Fruit fly (Drosophila melanogaster): ENCODE results near the gene CG7083.

Gene CG7083

dm6 chr3L:8331414-8331813, 9.2 kb upstream of the CG7083 start:
- peak; percentile 80 for TF ChIP-seq CG7372 (GFP tag; IDR thresholded peaks at IDR 0.05)
- TF ChIP-seq CG6813 (GFP tag; optimal IDR thresholded peaks at IDR 0.05) = no peak
- no peak for TF ChIP-seq CG8765 (GFP tag; IDR thresholded peaks at IDR 0.05)
- TF ChIP-seq CG9609 (GFP tag; optimal IDR thresholded peaks at IDR 0.05) = no peak
- TF ChIP-seq tin (GFP tag; optimal IDR thresholded peaks at IDR 0.05) = no peak
- peak; percentile 65 for TF ChIP-seq CG9437 (GFP tag; optimal IDR thresholded peaks at IDR 0.05)
- TF ChIP-seq CG18619 (GFP tag; optimal IDR thresholded peaks at IDR 0.05) = no peak
- no peak for TF ChIP-seq Mrtf (GFP tag; IDR thresholded peaks at IDR 0.05)
- no peak for TF ChIP-seq Fer2 (tag; optimal IDR thresholded peaks at IDR 0.05)
- TF ChIP-seq Bteb2 (GFP tag; optimal IDR thresholded peaks at IDR 0.05) = no peak
- no peak for TF ChIP-seq HLHmδ (GFP tag; optimal IDR thresholded peaks at IDR 0.05)

DNA sequence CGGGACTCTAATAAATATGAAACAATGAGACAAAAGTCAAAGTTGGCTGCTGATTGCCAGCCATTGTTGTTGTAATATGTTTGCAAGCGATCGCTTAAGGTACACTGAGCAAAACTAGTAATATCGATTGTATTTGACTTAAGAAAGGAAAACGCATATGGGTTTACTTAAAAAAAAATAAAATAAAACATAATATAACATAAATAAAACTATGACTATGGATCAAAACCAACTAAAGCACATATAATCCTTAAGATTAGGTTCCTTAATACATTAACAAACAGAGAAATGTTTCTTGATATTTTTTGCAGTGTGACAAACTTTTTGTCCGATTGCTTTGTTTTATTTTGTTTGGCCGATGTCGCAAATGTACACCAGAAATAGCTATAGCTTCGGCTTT, 7.0 kb upstream of the CG7083 start:
- no peak for TF ChIP-seq CG32767 (GFP tag; IDR thresholded peaks at IDR 0.05)
- no peak for TF ChIP-seq CG15601 (tag; optimal IDR thresholded peaks at IDR 0.05)
- peak; percentile 29; the same call in 1 of the 2 replicates for TF ChIP-seq Drgx (GFP tag; IDR thresholded peaks at IDR 0.05)
- no peak for TF ChIP-seq CG6689 (GFP tag; IDR thresholded peaks at IDR 0.05)
- TF ChIP-seq fru (optimal IDR thresholded peaks at IDR 0.05) = no peak

- TF ChIP-seq CG1603 (tag; optimal IDR thresholded peaks at IDR 0.05) (peak; percentile 13), Hsf (GFP tag; optimal IDR thresholded peaks at IDR 0.05) (no peak), Camta (GFP tag; optimal IDR thresholded peaks at IDR 0.05) (no peak), Sox102F (GFP tag; optimal IDR thresholded peaks at IDR 0.05) (peak; percentile 16), HLHmδ (GFP tag; optimal IDR thresholded peaks at IDR 0.05) (no peak), lbe (GFP tag; optimal IDR thresholded peaks at IDR 0.05) (no peak), CG6654 (GFP tag; optimal IDR thresholded peaks at IDR 0.05) (no peak), slbo (GFP tag; IDR thresholded peaks at IDR 0.05) (no peak), CG10462 (GFP tag; optimal IDR thresholded peaks at IDR 0.05) (no peak), pzg (GFP tag; optimal IDR thresholded peaks at IDR 0.05) (no peak), nom (GFP tag; optimal IDR thresholded peaks at IDR 0.05) (no peak), CG13123 (GFP tag; optimal IDR thresholded peaks at IDR 0.05) (no peak), HHEX (GFP tag; optimal IDR thresholded peaks at IDR 0.05) (no peak), zfh2 (GFP tag; optimal IDR thresholded peaks at IDR 0.05) (no peak), phol (tag; optimal IDR thresholded peaks at IDR 0.05) (no peak)
Observed at dm6 chr3L:8334338-8334737, 6.2 kb upstream of the CG7083 start.

DNA sequence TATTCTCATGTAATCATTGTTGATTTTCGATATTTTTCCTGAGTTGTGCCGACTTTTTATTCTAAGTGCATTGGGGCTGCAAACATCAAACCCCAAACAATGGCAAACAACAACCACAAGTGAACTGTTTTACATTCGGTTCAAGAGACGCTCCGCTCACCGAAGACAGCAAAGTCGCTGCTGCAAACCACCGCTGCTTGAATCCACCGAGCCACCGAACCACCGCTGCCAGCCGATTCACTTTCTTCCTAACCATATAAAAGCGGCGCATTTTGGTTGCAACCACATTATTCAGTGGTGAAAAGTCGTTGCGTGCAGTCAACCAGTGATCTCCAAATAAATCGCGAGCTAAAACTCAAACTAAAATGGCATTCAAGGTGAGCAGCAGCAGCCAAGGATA, 4.2 kb upstream of the CG7083 start, which contains the start of gene Cpr66Cb:
Gene Cpr66Cb (plus strand): TSS at position 301 of the 400 bp plus-strand sequence.
- no peak for TF ChIP-seq sug (tag; optimal IDR thresholded peaks at IDR 0.05)
- no peak for TF ChIP-seq h (optimal IDR thresholded peaks at IDR 0.05)
- no peak for TF ChIP-seq corto (GFP tag; optimal IDR thresholded peaks at IDR 0.05)
- no peak for TF ChIP-seq fd3F (GFP tag; optimal IDR thresholded peaks at IDR 0.05)
- no peak for TF ChIP-seq repo (GFP tag; optimal IDR thresholded peaks at IDR 0.05)
- peak; percentile 62 for TF ChIP-seq Ets65A (GFP tag)

- TF ChIP-seq Sry-δ (GFP tag; optimal IDR thresholded peaks at IDR 0.05) = peak; percentile 84
- peak; percentile 38 for TF ChIP-seq CG15514 (GFP tag; optimal IDR thresholded peaks at IDR 0.05)
- no peak for TF ChIP-seq da (GFP tag; optimal IDR thresholded peaks at IDR 0.05)
- TF ChIP-seq Dp (GFP tag; optimal IDR thresholded peaks at IDR 0.05) = peak; percentile 98
- TF ChIP-seq MESR4 (GFP tag; optimal IDR thresholded peaks at IDR 0.05) = peak; percentile 28
- peak; percentile 36 for TF ChIP-seq trem (tag; optimal IDR thresholded peaks at IDR 0.05)
- TF ChIP-seq ase (GFP tag; IDR thresholded peaks at IDR 0.05) = no peak
- TF ChIP-seq CG7963 (GFP tag; IDR thresholded peaks at IDR 0.05; ENCODE audit: partially characterized antibody) = no peak
- TF ChIP-seq YL-1 (GFP tag; optimal IDR thresholded peaks at IDR 0.05) = peak; percentile 9
- TF ChIP-seq CG4854 (GFP tag; optimal IDR thresholded peaks at IDR 0.05) = no peak
- peak; percentile 9 for TF ChIP-seq caup (GFP tag; optimal IDR thresholded peaks at IDR 0.05; ENCODE audit: severe bottlenecking)
- TF ChIP-seq B-H2 (GFP tag; optimal IDR thresholded peaks at IDR 0.05) = peak; percentile 71
Observed at dm6 chr3L:8338921-8339320, 1.7 kb upstream of the CG7083 start, which contains the start of gene Pex2. Gene Pex2 (plus strand): TSS chr3L:8339051.

Data from whole organism, embryonic.